Fruit fly (Drosophila melanogaster): ENCODE measurements around the gene CG14628.

DNA sequence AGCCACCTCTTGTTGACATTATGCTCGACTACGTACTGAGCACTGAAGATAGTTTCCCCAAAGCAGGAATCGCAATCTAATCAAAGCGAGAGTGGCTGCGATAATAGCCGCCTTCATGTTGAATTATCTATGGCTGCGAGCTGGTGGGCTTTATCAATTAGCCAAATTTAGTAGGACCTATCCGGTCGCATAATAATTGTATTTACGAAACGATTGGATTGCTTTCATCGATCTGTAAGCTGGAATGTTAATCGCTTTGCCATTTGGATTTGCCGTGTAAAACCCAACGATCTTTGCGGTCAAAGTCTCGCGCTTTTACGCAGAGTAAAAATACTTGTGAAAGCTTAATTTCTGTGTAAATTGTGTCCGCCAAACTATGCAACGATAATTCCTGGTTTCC is 30.5 kb downstream of the CG14628 start, which contains the start of gene CG11384:
- TF ChIP-seq CG10348 (GFP tag; IDR thresholded peaks at IDR 0.05) (no peak), CG4496 (GFP tag; IDR thresholded peaks at IDR 0.05) (no peak), EcR (GFP tag; optimal IDR thresholded peaks at IDR 0.05) (no peak), CG14655 (GFP tag; optimal IDR thresholded peaks at IDR 0.05) (no peak), CG32121 (GFP tag; IDR thresholded peaks at IDR 0.05) (no peak), Pif1B (GFP tag; optimal IDR thresholded peaks at IDR 0.05) (no peak), gl (tag; optimal IDR thresholded peaks at IDR 0.05) (no peak), CG8159 (tag; optimal IDR thresholded peaks at IDR 0.05) (no peak), fd96Ca (GFP tag; IDR thresholded peaks at IDR 0.05) (no peak), CG13204 (GFP tag; optimal IDR thresholded peaks at IDR 0.05) (no peak), Pif1A (GFP tag; optimal IDR thresholded peaks at IDR 0.05) (no peak), CG9948 (tag; optimal IDR thresholded peaks at IDR 0.05) (no peak), CG17806 (tag; optimal IDR thresholded peaks at IDR 0.05) (no peak), Snoo (tag; optimal IDR thresholded peaks at IDR 0.05) (no peak)
